Worm (Caenorhabditis elegans): ENCODE data around the gene grl-12.

DNA sequence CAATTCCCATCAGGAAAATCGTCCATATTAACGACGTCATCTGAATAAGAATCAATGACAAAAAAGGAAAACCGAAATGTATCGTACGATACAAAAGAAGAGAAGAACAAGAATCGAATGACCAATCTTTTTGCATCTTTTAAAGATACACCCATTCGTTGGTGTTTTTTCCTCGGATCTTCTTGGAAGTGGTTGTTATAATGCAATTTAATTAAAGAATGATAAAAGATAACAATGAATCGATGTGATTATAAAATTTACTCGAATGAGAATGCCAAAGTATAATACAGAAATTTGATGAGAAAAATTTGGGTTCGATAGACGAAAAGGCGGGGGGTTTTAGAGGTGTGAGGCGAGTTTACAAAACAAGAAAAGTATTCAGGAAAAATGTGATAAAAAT is 7.8 kb downstream of the grl-12 start, which contains the start of gene F41E6.12:
- TF ChIP-seq ama-1 (optimal IDR thresholded peaks at IDR 0.05) = no peak
- TF ChIP-seq tbx-11 (GFP tag; IDR thresholded peaks at IDR 0.05) = no peak
- no peak for TF ChIP-seq ets-7 (tag; optimal IDR thresholded peaks at IDR 0.05)
- no peak for TF ChIP-seq flt-1 (GFP tag; IDR thresholded peaks at IDR 0.05)
- TF ChIP-seq tra-4 (tag; optimal IDR thresholded peaks at IDR 0.05) = no peak
- no peak for TF ChIP-seq hnd-1 (tag; optimal IDR thresholded peaks at IDR 0.05)
